Fruit fly (Drosophila melanogaster) whole organism, embryonic: ENCODE measurements around the gene Rift.

Experiments used
- ATbp ChIP-seq: fragments of 200-800 bp; sonication (Bioruptor generic); optimal IDR thresholded peaks from 2 replicates; lab custom pipeline; 2017; ENCODE audit warnings: missing biosample characterization, mild to moderate bottlenecking, missing genetic modification characterization, missing genetic modification reagents
- Asciz ChIP-seq: fragments of 200-800 bp; sonication (Bioruptor generic); optimal IDR thresholded peaks from 2 replicates; lab custom pipeline; 2017; ENCODE audit warnings: missing biosample characterization, mild to moderate bottlenecking, missing genetic modification characterization, missing genetic modification reagents
- CG10321 ChIP-seq: fragments of 200-800 bp; sonication (Bioruptor generic); IDR thresholded peaks from 2 replicates; pipeline ENCODE4 v1.3.6; 2022; ENCODE audit warnings: missing biosample characterization, missing genetic modification characterization
- CG11398 ChIP-seq: fragments of 200-800 bp; sonication (Bioruptor generic); optimal IDR thresholded peaks from 2 replicates; lab custom pipeline; 2016; ENCODE audit warnings: missing biosample characterization, missing genetic modification characterization
- CG12769 ChIP-seq: fragments of 200-800 bp; sonication (Bioruptor generic); optimal IDR thresholded peaks from 2 replicates; lab custom pipeline; 2019; ENCODE audit warnings: missing biosample characterization, mild to moderate bottlenecking, missing genetic modification characterization, moderate library complexity
- CG13287 ChIP-seq: fragments of 200-800 bp; sonication (Bioruptor generic); IDR thresholded peaks from 2 replicates; pipeline ENCODE4 v1.3.6; 2022; ENCODE audit warnings: missing biosample characterization, missing genetic modification characterization; ENCODE audit not compliant: partially characterized antibody
- CG13296 ChIP-seq: fragments of 200-800 bp; sonication (Bioruptor generic); optimal IDR thresholded peaks from 3 replicates; lab custom pipeline; 2018; ENCODE audit warnings: missing biosample characterization, mild to moderate bottlenecking, missing genetic modification characterization
- CG14441 ChIP-seq: fragments of 200-800 bp; sonication (Bioruptor generic); IDR thresholded peaks from 2 replicates; pipeline ENCODE4 v1.3.6; 2022; ENCODE audit warnings: missing biosample characterization, missing genetic modification characterization
- CG15073 ChIP-seq: fragments of 200-800 bp; sonication (Bioruptor generic); optimal IDR thresholded peaks from 2 replicates; lab custom pipeline; 2016; ENCODE audit warnings: missing biosample characterization, missing genetic modification characterization
- CG1602 ChIP-seq: fragments of 200-800 bp; sonication (Bioruptor generic); optimal IDR thresholded peaks from 3 replicates; lab custom pipeline; 2016; ENCODE audit warnings: missing biosample characterization, missing genetic modification characterization
- CG1603 ChIP-seq: fragments of 200-800 bp; sonication (Bioruptor generic); optimal IDR thresholded peaks from 2 replicates; lab custom pipeline; 2019; ENCODE audit warnings: missing biosample characterization, mild to moderate bottlenecking, missing genetic modification characterization, moderate library complexity
- CG1792 ChIP-seq: fragments of 200-800 bp; sonication (Bioruptor generic); optimal IDR thresholded peaks from 2 replicates; lab custom pipeline; 2016; ENCODE audit warnings: missing biosample characterization, missing genetic modification characterization
- CG30403 ChIP-seq: fragments of 200-800 bp; sonication (Bioruptor generic); optimal IDR thresholded peaks from 3 replicates; lab custom pipeline; 2016; ENCODE audit warnings: missing biosample characterization, missing genetic modification characterization
- CG33557 ChIP-seq: fragments of 200-800 bp; sonication (Bioruptor generic); optimal IDR thresholded peaks from 2 replicates; lab custom pipeline; 2019; ENCODE audit warnings: missing biosample characterization, mild to moderate bottlenecking, missing genetic modification characterization, moderate library complexity
- CG3726 ChIP-seq: fragments of 200-800 bp; sonication (Bioruptor generic); IDR thresholded peaks from 3 replicates; pipeline ENCODE4, ENCODE4 v1.3.6; 2022; ENCODE audit warnings: missing biosample characterization, missing genetic modification characterization
- CG4424 ChIP-seq: fragments of 200-800 bp; sonication (Bioruptor generic); optimal IDR thresholded peaks from 3 replicates; lab custom pipeline; 2016; ENCODE audit warnings: missing biosample characterization, missing genetic modification characterization
- CG6813 ChIP-seq: fragments of 200-800 bp; sonication (Bioruptor generic); optimal IDR thresholded peaks from 2 replicates; lab custom pipeline; 2017; ENCODE audit warnings: missing biosample characterization, missing genetic modification characterization, mild to moderate bottlenecking, moderate library complexity, missing genetic modification reagents
- CG8924 ChIP-seq: fragments of 200-800 bp; optimal IDR thresholded peaks from 3 replicates; lab custom pipeline; 2019; ENCODE audit warnings: missing biosample characterization, mild to moderate bottlenecking, missing genetic modification characterization, moderate library complexity
- CHES-1-like ChIP-seq: fragments of 200-800 bp; sonication (Bioruptor generic); optimal IDR thresholded peaks from 2 replicates; lab custom pipeline; 2016; ENCODE audit warnings: missing biosample characterization, missing genetic modification characterization
- D ChIP-seq, 2 experiments: fragments of 200-800 bp in 1 of 2; fragments of >200 bp in 1 of 2; sonication (Bioruptor generic) in 1 of 2; optimal IDR thresholded peaks; 2 replicates in 1 of 2; 3 replicates in 1 of 2; lab custom pipeline; 2017; ENCODE audit warnings: mild to moderate bottlenecking in 1 of 2, missing biosample characterization in 1 of 2, missing genetic modification characterization in 1 of 2, missing genetic modification reagents in 1 of 2
- Dip3 ChIP-seq: fragments of 200-800 bp; sonication (Bioruptor generic); optimal IDR thresholded peaks from 3 replicates; lab custom pipeline; 2016; ENCODE audit warnings: missing biosample characterization, missing genetic modification characterization
- Doc3 ChIP-seq: fragments of 200-800 bp; sonication (Bioruptor generic); IDR thresholded peaks from 3 replicates; pipeline ENCODE4 v1.3.6; 2022; ENCODE audit warnings: missing biosample characterization, missing genetic modification characterization; ENCODE audit not compliant: partially characterized antibody
- Hmx ChIP-seq: fragments of 200-800 bp; sonication (Bioruptor generic); optimal IDR thresholded peaks from 2 replicates; lab custom pipeline; 2016; ENCODE audit warnings: missing biosample characterization, missing genetic modification characterization
- Lim3 ChIP-seq: fragments of 200-800 bp; sonication (Bioruptor generic); IDR thresholded peaks from 2 replicates; pipeline ENCODE4 v1.3.6; 2022; ENCODE audit warnings: missing biosample characterization, missing genetic modification characterization
- Max ChIP-seq: fragments of 200-800 bp; sonication (Bioruptor generic); optimal IDR thresholded peaks from 2 replicates; lab custom pipeline; 2016; ENCODE audit warnings: missing biosample characterization, mild to moderate bottlenecking, missing genetic modification characterization
- Med ChIP-seq: fragments of 200-800 bp; sonication (Bioruptor generic); peaks from one replicate; lab custom pipeline; 2016; ENCODE audit warnings: missing biosample characterization, missing genetic modification characterization, mild to moderate bottlenecking, inconsistent platforms, moderate library complexity
- Rfx ChIP-seq: fragments of 200-800 bp; sonication (Bioruptor generic); IDR thresholded peaks from 2 replicates; pipeline ENCODE4 v1.3.6; 2022; ENCODE audit warnings: missing biosample characterization, missing genetic modification characterization
- Scr ChIP-seq: fragments of 200-800 bp; sonication (Bioruptor generic); IDR thresholded peaks from 2 replicates; pipeline ENCODE4 v1.3.6; 2022; ENCODE audit warnings: missing biosample characterization, missing genetic modification characterization; ENCODE audit not compliant: partially characterized antibody
- Six4 ChIP-seq: fragments of 200-800 bp; sonication (Bioruptor generic); optimal IDR thresholded peaks from 2 replicates; lab custom pipeline; 2016; ENCODE audit warnings: missing biosample characterization, missing genetic modification characterization
- Taf1 ChIP-seq: fragments of 200-800 bp; sonication (Bioruptor generic); IDR thresholded peaks from 2 replicates; pipeline ENCODE4 v1.3.6; 2022; ENCODE audit warnings: missing biosample characterization, missing genetic modification characterization
- az2 ChIP-seq: fragments of 200-800 bp; sonication (Bioruptor generic); optimal IDR thresholded peaks from 3 replicates; lab custom pipeline; 2016; ENCODE audit warnings: missing biosample characterization, missing genetic modification characterization
- croc ChIP-seq: fragments of 200-800 bp; sonication (Bioruptor generic); conservative IDR thresholded peaks from 3 replicates; pipeline ENCODE4 v1.3.6; 2022; ENCODE audit warnings: missing biosample characterization, missing genetic modification characterization
- dan ChIP-seq: fragments of 200-800 bp; sonication (Bioruptor generic); IDR thresholded peaks from 2 replicates; pipeline ENCODE4 v1.3.6; 2022; ENCODE audit warnings: missing biosample characterization, missing genetic modification characterization
- dpn ChIP-seq, 2 experiments: fragments of 200-800 bp; sonication (Bioruptor generic); optimal IDR thresholded peaks; 3 replicates each; lab custom pipeline; 2016; ENCODE audit warnings: missing biosample characterization in 2 of 2, missing genetic modification characterization in 2 of 2
- emc ChIP-seq: fragments of 200-800 bp; sonication (Bioruptor generic); optimal IDR thresholded peaks from 2 replicates; lab custom pipeline; 2016; ENCODE audit warnings: missing biosample characterization, missing genetic modification characterization
- inv ChIP-seq: fragments of 200-800 bp; sonication (Bioruptor generic); IDR thresholded peaks from 2 replicates; pipeline ENCODE4 v1.3.6; 2022; ENCODE audit warnings: missing biosample characterization, missing genetic modification characterization; ENCODE audit not compliant: partially characterized antibody
- lmd ChIP-seq: fragments of 200-800 bp; sonication (Bioruptor generic); IDR thresholded peaks from 2 replicates; pipeline ENCODE4 v1.3.6; 2022; ENCODE audit warnings: missing biosample characterization, missing genetic modification characterization
- maf-S ChIP-seq: fragments of 200-800 bp; sonication (Bioruptor generic); optimal IDR thresholded peaks from 2 replicates; lab custom pipeline; 2016; ENCODE audit warnings: missing biosample characterization, missing genetic modification characterization
- mld ChIP-seq: fragments of 200-800 bp; sonication (Bioruptor generic); IDR thresholded peaks from 3 replicates; pipeline ENCODE4 v1.3.6; 2022; ENCODE audit warnings: missing biosample characterization, missing genetic modification characterization; ENCODE audit not compliant: partially characterized antibody
- onecut ChIP-seq: fragments of 200-800 bp; sonication (Bioruptor generic); IDR thresholded peaks from 2 replicates; pipeline ENCODE4 v1.3.6; 2022; ENCODE audit warnings: missing biosample characterization, missing genetic modification characterization
- otp ChIP-seq: fragments of 200-800 bp; sonication (Bioruptor generic); IDR thresholded peaks from 3 replicates; pipeline ENCODE4, ENCODE4 v1.3.6; 2022; ENCODE audit warnings: missing biosample characterization, missing genetic modification characterization
- pan ChIP-seq, 4 experiments: fragments of >200 bp in 3 of 4; fragments of 200-800 bp in 1 of 4; sonication (Bioruptor generic) in 1 of 4; optimal IDR thresholded peaks in 3 of 4; IDR thresholded peaks in 1 of 4; 2 replicates each; pipeline versions ENCODE4 v1.3.6 to Lab custom; 2017 to 2022; ENCODE audit warnings: missing biosample characterization in 2 of 4, missing genetic modification characterization in 2 of 4, mixed read lengths in 1 of 4
- pum ChIP-seq: fragments of 200-800 bp; sonication (Bioruptor generic); optimal IDR thresholded peaks from 2 replicates; lab custom pipeline; 2016; ENCODE audit warnings: missing biosample characterization, missing genetic modification characterization
- sisA ChIP-seq: fragments of 200-800 bp; sonication (Bioruptor generic); IDR thresholded peaks from 2 replicates; pipeline ENCODE4 v1.3.6; 2022; ENCODE audit warnings: missing biosample characterization, missing genetic modification characterization
- vfl ChIP-seq: fragments of 200-800 bp; sonication (Bioruptor generic); optimal IDR thresholded peaks from 2 replicates; lab custom pipeline; 2016; ENCODE audit warnings: missing biosample characterization, missing genetic modification characterization
- vnd ChIP-seq: fragments of 200-800 bp; sonication (Bioruptor generic); IDR thresholded peaks from 3 replicates; pipeline ENCODE4 v1.3.6; 2022; ENCODE audit warnings: missing biosample characterization, missing genetic modification characterization; ENCODE audit not compliant: partially characterized antibody
- yki ChIP-seq: fragments of >200 bp; optimal IDR thresholded peaks from 3 replicates; lab custom pipeline; 2018

Gene Rift

DNA sequence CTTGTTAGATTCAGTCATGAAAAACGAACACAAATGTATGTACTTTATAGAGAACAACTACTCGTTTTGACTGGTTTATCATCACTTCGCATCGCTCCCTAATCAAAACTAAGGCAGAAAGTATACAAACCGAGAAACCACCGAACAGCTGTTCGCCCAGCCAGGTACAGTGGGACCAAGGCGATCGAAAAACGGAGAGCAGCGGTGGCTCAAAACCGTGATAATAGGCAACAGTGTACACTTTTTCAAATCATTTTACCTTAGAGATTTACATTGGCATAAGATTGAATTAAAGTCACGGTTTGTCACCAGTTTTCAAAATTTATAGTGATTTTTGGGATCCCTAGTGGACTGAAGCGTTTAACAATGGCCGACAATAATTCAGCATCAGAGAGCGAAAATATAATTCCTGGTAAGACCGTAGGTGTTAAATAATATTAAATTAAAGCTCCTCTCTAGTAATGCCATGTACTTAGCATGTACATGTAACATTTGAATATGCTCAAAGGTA lies 4.7 kb downstream of the Rift start, which contains the start of the genes CG42233 and CG1971 (continued):
- TF ChIP-seq CG13287 (peak; percentile 61), vnd (GFP tag; lab: Robert Waterston, UW) (peak; percentile 41; the same call in 1 of the 3 replicates), Asciz (GFP tag; lab: Kevin White, UChicago) (no peak), vfl (GFP tag; lab: Kevin White, UChicago) (no peak), Dip3 (GFP tag; lab: Kevin White, UChicago) (peak; percentile 13), CG8924 (tag; lab: Kevin White, UChicago) (no peak), dan (GFP tag; lab: Robert Waterston, UW) (no peak), croc (GFP tag; lab: Robert Waterston, UW) (no peak), lmd (GFP tag; lab: Robert Waterston, UW) (0 out of 2 replicates have a peak, but pooled peaks have one; percentile 23), ATbp (GFP tag; lab: Kevin White, UChicago) (no peak), inv (GFP tag; lab: Robert Waterston, UW) (no peak), Doc3 (GFP tag; lab: Robert Waterston, UW) (0 out of 3 replicates have a peak, but pooled peaks have one; percentile 21), CG10321 (GFP tag; lab: Robert Waterston, UW) (no peak), Scr (GFP tag; lab: Robert Waterston, UW) (0 out of 2 replicates have a peak, but pooled peaks have one; percentile 11), CG12769 (tag; lab: Kevin White, UChicago) (no peak), CG30403 (GFP tag; lab: Kevin White, UChicago) (no peak), mld (GFP tag; lab: Robert Waterston, UW) (peak; percentile 40; the same call in 1 of the 3 replicates), CG15073 (GFP tag; lab: Kevin White, UChicago) (no peak), pum (GFP tag; lab: Kevin White, UChicago) (peak; percentile 31), CG4424 (no peak), maf-S (no peak), CG1792 (no peak), Hmx (GFP tag; lab: Kevin White, UChicago) (no peak), CHES-1-like (GFP tag; lab: Kevin White, UChicago) (no peak), az2 (GFP tag; lab: Kevin White, UChicago) (peak; percentile 41), yki (no peak), sisA (GFP tag; lab: Robert Waterston, UW) (no peak; the same call in 1 of the 2 replicates), CG13296 (no peak), onecut (GFP tag; lab: Robert Waterston, UW) (no peak), CG1602 (no peak), otp (no peak), Lim3 (GFP tag; lab: Robert Waterston, UW) (no peak), Taf1 (GFP tag; lab: Robert Waterston, UW) (peak; percentile 14; the same call in 1 of the 2 replicates), CG3726 (GFP tag; lab: Robert Waterston, UW) (no peak), D (optimal IDR thresholded peaks at IDR 0.05; lab: Kevin White, UChicago) (no peak), D (GFP tag; optimal IDR thresholded peaks at IDR 0.05; lab: Kevin White, UChicago) (no peak), CG6813 (GFP tag; lab: Kevin White, UChicago) (no peak), Med (GFP tag; lab: Kevin White, UChicago) (peak; percentile 91), pan (optimal IDR thresholded peaks at IDR 0.05; lab: Kevin White, UChicago) (no peak), pan (GFP tag; optimal IDR thresholded peaks at IDR 0.05 in 1 of 2, IDR thresholded peaks at IDR 0.05 in 1 of 2) (peak in 1 of 2 experiments; percentile 44), CG11398 (no peak), CG14441 (GFP tag; lab: Robert Waterston, UW) (peak; percentile 52; the same call in 1 of the 2 replicates), CG33557 (peak; percentile 21), Six4 (GFP tag; lab: Kevin White, UChicago) (no peak), Max (GFP tag; lab: Kevin White, UChicago) (no peak), dpn (GFP tag; optimal IDR thresholded peaks at IDR 0.05; lab: Kevin White, UChicago) (no peak), emc (no peak), CG1603 (tag; lab: Kevin White, UChicago) (peak; percentile 52), Rfx (GFP tag; lab: Robert Waterston, UW) (0 out of 2 replicates have a peak, but pooled peaks have one; percentile 26)
